Worm (Caenorhabditis elegans) whole organism, L3 larva: Measurements from ENCODE around the gene Y45G5AL.1.

Experiments
- R02D3.7 ChIP-seq: fragments of 150-350 bp; optimal IDR thresholded peaks from 2 replicates; lab custom pipeline; 2014; ENCODE audit warnings: missing biosample characterization, missing genetic modification characterization
- ZK546.5 ChIP-seq: sonication (generic microtip); optimal IDR thresholded peaks from 2 replicates; lab custom pipeline; 2017; ENCODE audit warnings: missing biosample characterization, missing genetic modification characterization
- ceh-28 ChIP-seq: fragments of 150-350 bp; optimal IDR thresholded peaks from 2 replicates; lab custom pipeline; 2014; ENCODE audit warnings: missing biosample characterization, missing genetic modification reagents, missing genetic modification characterization
- ceh-9 ChIP-seq: sonication (generic microtip); optimal IDR thresholded peaks from 2 replicates; lab custom pipeline; 2018; ENCODE audit warnings: missing biosample characterization, missing genetic modification characterization
- lin-39 ChIP-seq: fragments of 150-350 bp; optimal IDR thresholded peaks from 2 replicates; lab custom pipeline; 2018; ENCODE audit warnings: missing biosample characterization, missing genetic modification reagents, missing genetic modification characterization
- mdl-1 ChIP-seq: fragments of 150-350 bp; optimal IDR thresholded peaks from 2 replicates; lab custom pipeline; 2014; ENCODE audit warnings: missing biosample characterization, missing genetic modification characterization
- nhr-12 ChIP-seq: fragments of 150-350 bp; optimal IDR thresholded peaks from 2 replicates; lab custom pipeline; 2014; ENCODE audit warnings: missing biosample characterization, missing genetic modification characterization
- nhr-237 ChIP-seq: fragments of 150-350 bp; optimal IDR thresholded peaks from 2 replicates; lab custom pipeline; 2014; ENCODE audit warnings: missing biosample characterization, missing genetic modification characterization
- pha-4 ChIP-seq: fragments of 150-350 bp; optimal IDR thresholded peaks from 2 replicates; lab custom pipeline; 2014; ENCODE audit warnings: missing biosample characterization, missing genetic modification reagents, missing genetic modification characterization
- unc-62 ChIP-seq: fragments of 150-350 bp; sonication (generic microtip); optimal IDR thresholded peaks from 4 replicates; lab custom pipeline; 2014; ENCODE audit warnings: missing biosample characterization, missing genetic modification reagents, missing genetic modification characterization

DNA sequence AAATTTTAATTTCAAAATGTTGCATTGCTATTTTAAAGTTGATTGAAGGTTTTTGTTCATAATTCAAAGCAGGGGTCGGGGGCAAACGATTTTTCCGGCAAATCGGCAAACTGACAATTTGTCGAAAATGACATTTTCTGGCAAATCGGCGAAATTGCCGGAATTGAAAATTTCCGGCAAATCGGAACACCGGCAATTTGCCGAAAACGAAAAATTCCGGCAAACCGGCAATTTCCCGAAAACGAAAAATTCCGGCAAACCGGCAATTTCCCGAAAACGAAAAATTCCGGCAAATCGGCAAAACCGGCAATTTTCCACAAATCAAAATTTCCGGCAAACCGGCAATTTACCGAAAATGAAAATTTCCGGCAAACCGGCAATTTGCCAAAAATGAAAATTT, 45.9 kb downstream of the Y45G5AL.1 start:
- TF ChIP-seq ceh-28: no peak
- TF ChIP-seq lin-39 (tag; lab: Kevin White, UChicago): no peak
- no peak for TF ChIP-seq ceh-9 (tag; lab: Kevin White, UChicago)
- no peak for TF ChIP-seq mdl-1
- no peak for TF ChIP-seq nhr-12 (tag; lab: Kevin White, UChicago)
- TF ChIP-seq R02D3.7 (tag; lab: Kevin White, UChicago): no peak
- no peak for TF ChIP-seq ZK546.5 (tag; lab: Kevin White, UChicago)
- TF ChIP-seq unc-62: no peak
- TF ChIP-seq nhr-237: no peak
- TF ChIP-seq pha-4 (tag; lab: Kevin White, UChicago): no peak
